Worm (Caenorhabditis elegans): ENCODE results near the gene best-5.
"Not testable (repeated sequence)": the region's sequence is repeated elsewhere in the genome, so short reads cannot be mapped to it uniquely, and the experiment has no call there.

ce11 chrIII:9681206-9681605, 8.8 kb downstream of the best-5 start, which contains the start of gene C07A9.13:
- not testable (repeated sequence) for TF ChIP-seq nhr-237 (tag; optimal IDR thresholded peaks at IDR 0.05); jun-1 (tag; optimal IDR thresholded peaks at IDR 0.05); ces-1 (GFP tag; optimal IDR thresholded peaks at IDR 0.05); dpl-1 (GFP tag; optimal IDR thresholded peaks at IDR 0.05)

All from whole organism, L1 larva.